Worm (Caenorhabditis elegans) whole organism, L1 larva: ENCODE results near the gene scpl-4.

Source experiments
- fkh-10 ChIP-seq: sonication (generic microtip); optimal IDR thresholded peaks from 2 replicates; lab custom pipeline; 2017; ENCODE audit warnings: missing biosample characterization, missing genetic modification reagents, missing genetic modification characterization
- jun-1 ChIP-seq: fragments of 150-350 bp; optimal IDR thresholded peaks from 2 replicates; lab custom pipeline; 2014; ENCODE audit warnings: missing biosample characterization, missing genetic modification reagents, missing genetic modification characterization
- lsy-2 ChIP-seq, 2 experiments: fragments of 150-350 bp; optimal IDR thresholded peaks; 2 replicates each; lab custom pipeline; 2014; ENCODE audit warnings: missing biosample characterization in 2 of 2, missing genetic modification characterization in 2 of 2
- nhr-85 ChIP-seq: sonication (generic microtip); peaks from one replicate; lab custom pipeline; 2016; ENCODE audit warnings: missing genetic modification characterization, inconsistent platforms, missing compliant biosample characterization
- sptf-1 ChIP-seq: fragments of 150-350 bp; optimal IDR thresholded peaks from 2 replicates; lab custom pipeline; 2014; ENCODE audit warnings: missing biosample characterization, missing genetic modification characterization

ce11 chrV:10602051-10602937 is 3.4 kb downstream of the scpl-4 start, which contains the start of gene H27A22.1:
- no peak for TF ChIP-seq sptf-1
- no peak for TF ChIP-seq jun-1 (tag; lab: Kevin White, UChicago)
- peak; percentile 62 for TF ChIP-seq nhr-85 (tag; lab: Kevin White, UChicago)
- TF ChIP-seq fkh-10 (GFP tag; lab: Kevin White, UChicago): no peak
- no peak for TF ChIP-seq lsy-2 (tag; optimal IDR thresholded peaks at IDR 0.05; lab: Kevin White, UChicago)
